Fruit fly (Drosophila melanogaster): ENCODE data around the gene CG4229.

DNA sequence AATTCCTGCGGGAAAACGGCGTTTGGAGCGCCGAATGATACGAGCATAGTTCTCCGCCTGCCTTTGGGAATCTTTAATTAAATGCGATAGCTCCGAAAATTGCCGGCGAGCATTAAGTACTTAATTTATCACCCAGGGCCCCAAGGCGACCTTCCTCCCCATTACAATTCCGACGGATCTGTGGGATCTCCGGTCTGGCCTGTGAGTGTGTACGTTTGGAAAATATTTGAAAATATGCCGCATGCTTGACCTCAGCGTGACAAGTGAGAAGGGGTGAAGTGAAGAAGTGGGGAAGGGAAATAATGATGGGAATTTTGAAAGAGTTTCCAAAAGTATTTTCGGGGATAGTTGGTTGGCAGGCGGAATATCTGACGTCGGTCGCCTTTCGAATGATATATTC, 12.8 kb downstream of the CG4229 start:
- no peak for TF ChIP-seq D1 (tag; optimal IDR thresholded peaks at IDR 0.05)
- no peak for TF ChIP-seq Snoo (tag; optimal IDR thresholded peaks at IDR 0.05)
- TF ChIP-seq Pif1A (GFP tag; optimal IDR thresholded peaks at IDR 0.05) = no peak
- TF ChIP-seq CG14655 (GFP tag; optimal IDR thresholded peaks at IDR 0.05) = no peak
- TF ChIP-seq Ets98B (GFP tag; IDR thresholded peaks at IDR 0.05) = no peak
- no peak for TF ChIP-seq CG8159 (tag; optimal IDR thresholded peaks at IDR 0.05)
- TF ChIP-seq CG8301 (tag; optimal IDR thresholded peaks at IDR 0.05) = no peak
- TF ChIP-seq CG12605 (GFP tag; IDR thresholded peaks at IDR 0.05) = no peak
- TF ChIP-seq fd96Ca (GFP tag; IDR thresholded peaks at IDR 0.05) = no peak
- no peak for TF ChIP-seq EcR (GFP tag; optimal IDR thresholded peaks at IDR 0.05)
- no peak for TF ChIP-seq CG34367 (tag; optimal IDR thresholded peaks at IDR 0.05)

Measured in whole organism, pupa.